Worm (Caenorhabditis elegans): ENCODE results near the gene ssq-3.

ssq-3 gene

DNA sequence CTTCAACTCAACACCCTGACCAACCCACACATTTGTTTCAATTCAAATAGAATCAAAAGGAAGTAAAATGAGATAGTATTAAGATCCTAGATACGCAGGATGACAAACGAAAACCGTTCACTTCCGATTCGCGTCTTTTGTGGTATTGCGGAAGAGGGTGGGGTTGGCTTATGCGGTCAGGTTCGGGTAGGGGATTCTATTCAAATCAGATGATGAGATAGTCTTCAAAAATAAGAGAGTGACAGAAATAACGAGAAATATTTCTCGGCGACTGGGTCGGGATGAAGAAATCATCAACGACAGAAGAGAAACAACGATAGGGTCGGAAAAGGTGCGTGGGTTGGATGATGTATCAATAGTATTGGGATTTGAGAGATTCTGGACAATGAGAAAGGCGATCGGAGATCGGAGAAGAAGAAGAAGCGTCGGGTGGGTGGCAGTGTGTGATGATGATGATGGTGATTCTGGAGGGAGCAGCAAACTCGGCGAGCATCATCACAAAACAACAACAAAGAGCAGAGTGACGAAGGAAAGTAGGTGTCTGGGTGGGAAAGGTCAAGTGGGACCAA lies 15.9 kb upstream of the ssq-3 start:
- no peak for TF ChIP-seq ztf-23 (GFP tag; IDR thresholded peaks at IDR 0.05)
- no peak for TF ChIP-seq klf-2 (GFP tag; conservative IDR thresholded peaks at IDR 0.05)
- TF ChIP-seq cog-1 (tag; optimal IDR thresholded peaks at IDR 0.05) = no peak
- no peak for TF ChIP-seq med-1 (GFP tag; optimal IDR thresholded peaks at IDR 0.05; ENCODE audit: insufficient read depth)
- no peak for TF ChIP-seq tab-1 (GFP tag; IDR thresholded peaks at IDR 0.05)
- no peak for TF ChIP-seq T22C8.4 (GFP tag; IDR thresholded peaks at IDR 0.05)
- TF ChIP-seq flt-1 (GFP tag; IDR thresholded peaks at IDR 0.05) = no peak

- TF ChIP-seq med-1 (GFP tag; optimal IDR thresholded peaks at IDR 0.05; ENCODE audit: insufficient read depth) = no peak
- no peak for TF ChIP-seq cog-1 (tag; optimal IDR thresholded peaks at IDR 0.05)
- TF ChIP-seq klf-2 (GFP tag; conservative IDR thresholded peaks at IDR 0.05) = no peak
Observed at ce11 chrIV:7096097-7096496, 15.3 kb upstream of the ssq-3 start.

- TF ChIP-seq med-1 (GFP tag; optimal IDR thresholded peaks at IDR 0.05; ENCODE audit: insufficient read depth) (no peak), flt-1 (GFP tag; IDR thresholded peaks at IDR 0.05) (no peak), klf-2 (GFP tag; conservative IDR thresholded peaks at IDR 0.05) (no peak), cog-1 (tag; optimal IDR thresholded peaks at IDR 0.05) (no peak), ztf-29 (GFP tag; IDR thresholded peaks at IDR 0.05) (no peak), ref-1 (GFP tag; conservative IDR thresholded peaks at IDR 0.05) (no peak), T22C8.4 (GFP tag; IDR thresholded peaks at IDR 0.05) (no peak), tab-1 (GFP tag; IDR thresholded peaks at IDR 0.05) (no peak), ztf-23 (GFP tag; IDR thresholded peaks at IDR 0.05) (no peak)
Observed at ce11 chrIV:7097450-7097849, 14.0 kb upstream of the ssq-3 start.

ce11 chrIV:7098509-7099065 lies 12.8 kb upstream of the ssq-3 start, which contains the start of gene ZC477.4:
TSS of gene ZC477.4 (minus strand) at chrIV:7098784.
- TF ChIP-seq ztf-29 (GFP tag; IDR thresholded peaks at IDR 0.05) = no peak
- TF ChIP-seq ztf-23 (GFP tag; IDR thresholded peaks at IDR 0.05) = no peak
- no peak for TF ChIP-seq T22C8.4 (GFP tag; IDR thresholded peaks at IDR 0.05)
- no peak for TF ChIP-seq cog-1 (tag; optimal IDR thresholded peaks at IDR 0.05)
- no peak for TF ChIP-seq med-1 (GFP tag; optimal IDR thresholded peaks at IDR 0.05; ENCODE audit: insufficient read depth)
- no peak for TF ChIP-seq tab-1 (GFP tag; IDR thresholded peaks at IDR 0.05)
- no peak for TF ChIP-seq ref-1 (GFP tag; conservative IDR thresholded peaks at IDR 0.05)
- no peak for TF ChIP-seq flt-1 (GFP tag; IDR thresholded peaks at IDR 0.05)
- TF ChIP-seq klf-2 (GFP tag; conservative IDR thresholded peaks at IDR 0.05) = no peak

DNA sequence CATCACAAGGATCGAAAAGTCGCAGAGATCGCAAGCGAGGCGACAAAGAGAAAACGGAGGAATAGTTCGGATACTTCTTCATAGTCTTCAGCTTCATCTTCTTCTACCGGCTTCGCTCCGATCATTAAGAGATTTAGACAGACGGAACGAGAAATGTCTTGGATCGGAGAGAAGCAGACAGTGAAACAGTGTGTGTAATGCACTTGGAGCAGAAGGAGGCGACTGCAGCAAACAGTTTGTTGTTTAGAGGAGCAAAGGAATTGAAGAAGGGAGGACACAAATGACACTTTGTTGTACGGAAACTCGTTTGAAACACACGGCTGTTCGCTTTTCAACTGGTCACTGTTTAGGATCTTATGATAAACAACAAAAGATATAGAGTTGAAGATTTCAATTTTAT lies 12.0 kb upstream of the ssq-3 start:
- TF ChIP-seq cog-1 (tag; optimal IDR thresholded peaks at IDR 0.05) (peak; percentile 29), klf-2 (GFP tag; conservative IDR thresholded peaks at IDR 0.05) (no peak)

DNA sequence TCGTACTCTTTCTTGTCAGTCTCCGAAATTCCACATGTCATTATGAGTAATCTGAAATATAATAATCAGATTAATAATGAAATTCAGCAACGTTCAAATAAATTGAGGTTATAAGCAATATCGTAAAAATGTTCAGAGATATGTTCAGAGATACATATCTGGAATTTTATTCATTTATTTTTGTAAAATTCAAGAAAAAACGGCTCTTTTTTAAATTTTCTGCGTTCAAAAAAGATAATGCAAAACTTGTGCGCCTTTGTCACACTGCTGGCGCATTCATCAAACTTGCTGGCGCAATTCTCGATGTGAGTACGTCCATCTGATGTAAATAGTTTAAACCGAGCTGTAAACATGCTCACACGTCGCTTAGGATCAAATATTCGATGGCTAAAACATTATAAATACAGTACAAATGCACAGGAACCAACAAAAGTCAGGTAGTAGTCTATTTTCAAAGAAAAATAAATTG lies 8.2 kb upstream of the ssq-3 start, which contains the start of the genes rde-8 and ZC477.3:
Gene rde-8 (minus strand): TSS at position 51 of the 469 bp plus-strand sequence.
Gene ZC477.3 (plus strand): TSS at position 282 of the 469 bp plus-strand sequence.
- TF ChIP-seq T22C8.4 (GFP tag; IDR thresholded peaks at IDR 0.05) (0 out of 2 replicates have a peak, but pooled peaks have one; percentile 12), ztf-29 (GFP tag; IDR thresholded peaks at IDR 0.05) (no peak)

DNA sequence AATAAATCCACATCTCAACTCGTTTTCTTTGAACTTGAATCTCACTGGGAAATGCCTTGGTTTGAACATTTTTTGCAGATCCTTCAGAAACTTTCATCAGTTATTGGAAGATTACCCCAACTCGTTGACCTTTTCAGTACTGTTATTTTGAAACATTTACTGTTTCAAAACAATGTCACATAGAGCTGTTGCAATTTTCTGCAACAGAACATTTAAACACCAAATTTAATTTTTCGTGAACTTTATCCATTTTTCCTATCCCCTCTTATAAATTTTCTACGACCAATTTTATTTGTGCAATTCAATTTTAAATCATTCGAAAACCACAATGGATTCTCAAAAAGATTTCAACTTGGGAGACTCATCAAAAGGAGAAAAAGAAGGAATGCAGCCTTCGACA lies 3.5 kb upstream of the ssq-3 start, which contains the start of gene ZC477.2:
Gene ZC477.2 (plus strand): TSS at position 301 of the 400 bp plus-strand sequence.
- no peak for TF ChIP-seq klf-2 (GFP tag; conservative IDR thresholded peaks at IDR 0.05)
- no peak for TF ChIP-seq ztf-29 (GFP tag; IDR thresholded peaks at IDR 0.05)
- no peak for TF ChIP-seq tab-1 (GFP tag; IDR thresholded peaks at IDR 0.05)
- TF ChIP-seq med-1 (GFP tag; optimal IDR thresholded peaks at IDR 0.05; ENCODE audit: insufficient read depth) = no peak
- TF ChIP-seq T22C8.4 (GFP tag; IDR thresholded peaks at IDR 0.05) = no peak
- no peak for TF ChIP-seq flt-1 (GFP tag; IDR thresholded peaks at IDR 0.05)
- no peak for TF ChIP-seq ref-1 (GFP tag; conservative IDR thresholded peaks at IDR 0.05)
- no peak for TF ChIP-seq ztf-23 (GFP tag; IDR thresholded peaks at IDR 0.05)
- TF ChIP-seq cog-1 (tag; optimal IDR thresholded peaks at IDR 0.05) = no peak

- no peak for TF ChIP-seq tab-1 (GFP tag; IDR thresholded peaks at IDR 0.05)
- TF ChIP-seq ztf-29 (GFP tag; IDR thresholded peaks at IDR 0.05) = no peak
- no peak for TF ChIP-seq med-1 (GFP tag; optimal IDR thresholded peaks at IDR 0.05; ENCODE audit: insufficient read depth)
- TF ChIP-seq cog-1 (tag; optimal IDR thresholded peaks at IDR 0.05) = no peak
- no peak for TF ChIP-seq flt-1 (GFP tag; IDR thresholded peaks at IDR 0.05)
- TF ChIP-seq ref-1 (GFP tag; conservative IDR thresholded peaks at IDR 0.05) = no peak
Observed at ce11 chrIV:7114599-7114998, 3.2 kb downstream of the ssq-3 start, which contains the start of gene nas-8. TSS of gene nas-8 (plus strand) at chrIV:7114899.

DNA sequence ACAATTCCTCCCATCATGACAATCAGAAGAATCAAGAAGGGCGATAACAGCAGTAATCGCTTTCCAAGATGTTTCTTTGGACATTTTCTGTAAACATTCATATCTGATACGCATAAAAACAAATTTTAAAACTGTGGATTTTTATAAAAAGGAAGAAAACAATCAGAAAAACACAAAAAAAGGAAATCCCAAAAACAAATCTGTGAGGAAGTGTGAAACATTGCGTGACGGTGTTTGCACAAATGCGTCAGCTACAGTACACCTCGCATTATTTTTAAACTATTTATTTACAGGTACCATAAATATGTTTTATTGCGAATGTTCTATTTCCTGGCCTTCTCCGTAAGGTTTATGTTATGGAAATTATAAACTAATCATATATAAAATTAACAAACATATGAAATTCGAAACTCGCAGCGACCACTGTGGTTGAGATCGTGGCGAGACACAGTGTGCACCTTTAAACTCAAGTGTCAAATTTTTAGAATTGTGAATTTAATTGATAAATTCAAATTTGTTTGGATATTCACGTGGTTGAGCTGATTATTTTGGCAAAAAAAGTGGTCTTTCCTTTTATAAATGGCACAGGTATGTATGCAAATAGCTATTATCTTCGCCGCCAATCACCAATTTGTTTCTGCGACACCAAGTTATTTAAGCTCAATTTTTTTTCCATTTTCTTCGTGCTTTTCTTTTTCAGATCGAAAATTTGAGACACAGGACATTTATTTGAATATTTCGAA lies 10.1 kb downstream of the ssq-3 start, which contains the start of the genes C34D4.10 and str-48:
Gene C34D4.10 (minus strand): TSS at position 101 of the 743 bp plus-strand sequence.
Gene str-48 (plus strand): TSS at position 693 of the 743 bp plus-strand sequence.
- no peak for TF ChIP-seq cog-1 (tag; optimal IDR thresholded peaks at IDR 0.05)
- TF ChIP-seq tab-1 (GFP tag; IDR thresholded peaks at IDR 0.05) = no peak
- TF ChIP-seq med-1 (GFP tag; optimal IDR thresholded peaks at IDR 0.05; ENCODE audit: insufficient read depth) = no peak
- no peak for TF ChIP-seq ref-1 (GFP tag; conservative IDR thresholded peaks at IDR 0.05)
- no peak for TF ChIP-seq T22C8.4 (GFP tag; IDR thresholded peaks at IDR 0.05)
- no peak for TF ChIP-seq ztf-29 (GFP tag; IDR thresholded peaks at IDR 0.05)

ce11 chrIV:7131780-7132179 lies 20.4 kb downstream of the ssq-3 start, which contains the start of gene grsp-3:
TSS of gene grsp-3 (minus strand) at chrIV:7131928.
- TF ChIP-seq tab-1 (GFP tag; IDR thresholded peaks at IDR 0.05) (no peak), klf-2 (GFP tag; conservative IDR thresholded peaks at IDR 0.05) (no peak), T22C8.4 (GFP tag; IDR thresholded peaks at IDR 0.05) (no peak), ztf-23 (GFP tag; IDR thresholded peaks at IDR 0.05) (no peak), flt-1 (GFP tag; IDR thresholded peaks at IDR 0.05) (no peak)
